Fruit fly (Drosophila melanogaster) whole organism, adult: ENCODE data around the gene mei-41.

Experiments
- CG11617 ChIP-seq: fragments of 200-800 bp; sonication (Bioruptor generic); optimal IDR thresholded peaks from 2 replicates; lab custom pipeline; 2017; ENCODE audit warnings: mild to moderate bottlenecking, missing biosample characterization, missing genetic modification reagents, missing genetic modification characterization
- CG12768 ChIP-seq: fragments of 200-800 bp; sonication (Bioruptor generic); optimal IDR thresholded peaks from 2 replicates; lab custom pipeline; 2017; ENCODE audit warnings: missing biosample characterization, missing genetic modification characterization, mild to moderate bottlenecking, moderate library complexity, missing genetic modification reagents
- Crg-1 ChIP-seq: fragments of 200-800 bp; sonication (Bioruptor generic); optimal IDR thresholded peaks from 2 replicates; lab custom pipeline; 2016; ENCODE audit warnings: missing biosample characterization, missing genetic modification characterization
- cic ChIP-seq: fragments of 200-800 bp; sonication (Bioruptor generic); optimal IDR thresholded peaks from 2 replicates; lab custom pipeline; 2017; ENCODE audit warnings: missing biosample characterization, mild to moderate bottlenecking, missing genetic modification characterization, moderate library complexity
- ovo ChIP-seq: fragments of 200-800 bp; sonication (Bioruptor generic); optimal IDR thresholded peaks from 2 replicates; lab custom pipeline; 2016; ENCODE audit warnings: missing biosample characterization, missing genetic modification characterization
- pad ChIP-seq: fragments of 200-800 bp; sonication (Bioruptor generic); optimal IDR thresholded peaks from 3 replicates; lab custom pipeline; 2017; ENCODE audit warnings: missing biosample characterization, missing genetic modification characterization, mild to moderate bottlenecking, moderate library complexity, missing genetic modification reagents

- TF ChIP-seq CG11617 (GFP tag; lab: Kevin White, UChicago) (no peak), cic (no peak), Crg-1 (GFP tag; lab: Kevin White, UChicago) (no peak), CG12768 (no peak), ovo (GFP tag; lab: Kevin White, UChicago) (no peak), pad (GFP tag; lab: Kevin White, UChicago) (no peak)
These were observed 33.6 kb downstream of the mei-41 start for dm6 chrX:16425145-16425544.
